Worm (Caenorhabditis elegans) whole organism, young adult: ENCODE data around the gene ZK892.6.
A peak's percentile ranks its signal among the peaks of the same experiment; 100 is the strongest.

Source experiments
- B0035.1 ChIP-seq: sonication (generic microtip); optimal IDR thresholded peaks from 2 replicates; lab custom pipeline; 2016; ENCODE audit warnings: missing genetic modification characterization, mild to moderate bottlenecking, missing compliant biosample characterization, missing genotype, missing genetic modification reagents
- B0336.3 ChIP-seq: fragments of 200-800 bp; sonication (Bioruptor generic); IDR thresholded peaks from 2 replicates; pipeline ENCODE4 v1.3.6; 2022; ENCODE audit warnings: missing genetic modification characterization, missing compliant biosample characterization
- C06A6.2 ChIP-seq: fragments of 200-800 bp; sonication (Bioruptor generic); conservative IDR thresholded peaks from 2 replicates; pipeline ENCODE4 v1.3.6; 2022; ENCODE audit warnings: missing genetic modification characterization, missing compliant biosample characterization
- C17E4.6 ChIP-seq: fragments of 200-800 bp; sonication (Bioruptor generic); IDR thresholded peaks from 2 replicates; pipeline ENCODE4 v1.3.6; 2022; ENCODE audit warnings: missing genetic modification reagents, missing genetic modification characterization, missing compliant biosample characterization
- F10E7.11 ChIP-seq: sonication (generic microtip); optimal IDR thresholded peaks from 2 replicates; lab custom pipeline; 2017; ENCODE audit warnings: mild to moderate bottlenecking, missing genetic modification characterization, moderate library complexity, missing compliant biosample characterization
- F33H1.4 ChIP-seq: fragments of 200-800 bp; sonication (Bioruptor generic); IDR thresholded peaks from 2 replicates; pipeline ENCODE4 v1.3.6; 2022; ENCODE audit warnings: missing genetic modification reagents, missing genetic modification characterization, missing compliant biosample characterization
- F49E8.2 ChIP-seq: sonication (generic microtip); optimal IDR thresholded peaks from 3 replicates; lab custom pipeline; 2017; ENCODE audit warnings: missing genetic modification characterization, mild to moderate bottlenecking, missing compliant biosample characterization, antibody characterized with exemption, moderate library complexity; ENCODE audit not compliant: insufficient read depth
- F52B5.7 ChIP-seq: sonication (generic microtip); optimal IDR thresholded peaks from 2 replicates; lab custom pipeline; 2016; ENCODE audit warnings: mild to moderate bottlenecking, missing genetic modification characterization, missing compliant biosample characterization
- F55B11.4 ChIP-seq: sonication (generic microtip); optimal IDR thresholded peaks from 2 replicates; lab custom pipeline; 2016; ENCODE audit warnings: missing compliant biosample characterization, missing genetic modification characterization, borderline replicate concordance; ENCODE audit not compliant: insufficient read depth
- K12H6.12 ChIP-seq: fragments of 200-800 bp; sonication (Bioruptor generic); optimal IDR thresholded peaks from 2 replicates; lab custom pipeline; 2018; ENCODE audit warnings: mild to moderate bottlenecking, missing genetic modification characterization, missing compliant biosample characterization
- T26A5.8 ChIP-seq: sonication (generic microtip); optimal IDR thresholded peaks from 2 replicates; lab custom pipeline; 2016; ENCODE audit warnings: missing genetic modification characterization, missing compliant biosample characterization
- Y56A3A.18 ChIP-seq: fragments of 200-800 bp; sonication (Bioruptor generic); IDR thresholded peaks from 2 replicates; pipeline ENCODE4 v1.3.6; 2022; ENCODE audit warnings: missing genetic modification reagents, missing genetic modification characterization, missing compliant biosample characterization
- bed-1 ChIP-seq: fragments of 200-800 bp; sonication (Bioruptor generic); IDR thresholded peaks from 2 replicates; pipeline ENCODE4 v1.3.6; 2022; ENCODE audit warnings: missing genetic modification reagents, missing genetic modification characterization, missing compliant biosample characterization
- bed-2 ChIP-seq: fragments of 200-800 bp; sonication (Bioruptor generic); IDR thresholded peaks from 2 replicates; pipeline ENCODE4 v1.3.6; 2022; ENCODE audit warnings: missing genetic modification reagents, missing genetic modification characterization, missing compliant biosample characterization
- cebp-1 ChIP-seq, 2 experiments: fragments of 200-800 bp in 1 of 2; sonication (Bioruptor generic) in 1 of 2; sonication (generic microtip) in 1 of 2; IDR thresholded peaks in 1 of 2; optimal IDR thresholded peaks in 1 of 2; 2 replicates each; pipeline versions ENCODE4 v1.3.6 to Lab custom; 2017 to 2022; ENCODE audit warnings: missing compliant biosample characterization in 2 of 2, missing genetic modification characterization in 2 of 2, mild to moderate bottlenecking in 1 of 2, missing genetic modification reagents in 1 of 2, moderate library complexity in 1 of 2
- ceh-58 ChIP-seq: fragments of 200-800 bp; sonication (Bioruptor generic); IDR thresholded peaks from 2 replicates; pipeline ENCODE4 v1.3.6; 2022; ENCODE audit warnings: missing genetic modification characterization, missing compliant biosample characterization
- ceh-91 ChIP-seq: fragments of 200-800 bp; sonication (Bioruptor generic); IDR thresholded peaks from 2 replicates; pipeline ENCODE4 v1.3.6; 2022; ENCODE audit warnings: missing genetic modification reagents, missing genetic modification characterization, missing compliant biosample characterization
- chd-7 ChIP-seq: sonication (generic microtip); optimal IDR thresholded peaks from 2 replicates; lab custom pipeline; 2016; ENCODE audit warnings: mild to moderate bottlenecking, missing genetic modification characterization, moderate library complexity, missing compliant biosample characterization
- die-1 ChIP-seq: sonication (generic microtip); optimal IDR thresholded peaks from 2 replicates; lab custom pipeline; 2016; ENCODE audit warnings: missing genotype, mild to moderate bottlenecking, missing genetic modification characterization, missing compliant biosample characterization
- dox-1 ChIP-seq: fragments of 200-800 bp; sonication (Bioruptor generic); IDR thresholded peaks from 2 replicates; pipeline ENCODE4 v1.3.6; 2022; ENCODE audit warnings: missing genetic modification reagents, missing genetic modification characterization, missing compliant biosample characterization
- dpff-1 ChIP-seq: sonication (generic microtip); optimal IDR thresholded peaks from 2 replicates; lab custom pipeline; 2017; ENCODE audit warnings: mild to moderate bottlenecking, missing genetic modification characterization, missing compliant biosample characterization
- efl-1 ChIP-seq: fragments of 150-350 bp; optimal IDR thresholded peaks from 2 replicates; lab custom pipeline; 2014; ENCODE audit warnings: missing biosample characterization, missing genetic modification reagents, missing genetic modification characterization
- egl-44 ChIP-seq: fragments of 200-800 bp; sonication (Bioruptor generic); IDR thresholded peaks from 2 replicates; pipeline ENCODE4 v1.3.6; 2022; ENCODE audit warnings: missing genetic modification reagents, missing genetic modification characterization, missing compliant biosample characterization
- egrh-3 ChIP-seq: fragments of 200-800 bp; sonication (Bioruptor generic); IDR thresholded peaks from 2 replicates; pipeline ENCODE4 v1.3.6; 2022; ENCODE audit warnings: missing genetic modification reagents, missing genetic modification characterization, missing compliant biosample characterization
- ekl-4 ChIP-seq: fragments of 200-800 bp; sonication (Bioruptor generic); IDR thresholded peaks from 2 replicates; pipeline ENCODE4 v1.3.6; 2022; ENCODE audit warnings: missing genetic modification reagents, missing genetic modification characterization, missing compliant biosample characterization
- gei-17 ChIP-seq: fragments of 200-800 bp; sonication (Bioruptor generic); optimal IDR thresholded peaks from 2 replicates; lab custom pipeline; 2018; ENCODE audit warnings: mild to moderate bottlenecking, missing genetic modification characterization, missing compliant biosample characterization
- hlh-12 ChIP-seq: sonication (generic microtip); optimal IDR thresholded peaks from 2 replicates; lab custom pipeline; 2016; ENCODE audit warnings: missing genetic modification characterization, missing compliant biosample characterization
- hlh-26 ChIP-seq: fragments of 200-800 bp; sonication (Bioruptor generic); conservative IDR thresholded peaks from 2 replicates; pipeline ENCODE4 v1.3.6; 2022; ENCODE audit warnings: missing genetic modification reagents, missing genetic modification characterization, missing compliant biosample characterization
- hmg-1.2 ChIP-seq: fragments of 200-800 bp; sonication (Bioruptor generic); IDR thresholded peaks from 2 replicates; pipeline ENCODE4 v1.3.6; 2022; ENCODE audit warnings: missing genetic modification reagents, missing genetic modification characterization, missing compliant biosample characterization
- hmg-20 ChIP-seq: fragments of 200-800 bp; sonication (Bioruptor generic); IDR thresholded peaks from 2 replicates; pipeline ENCODE4 v1.3.6; 2022; ENCODE audit warnings: missing genetic modification reagents, missing genetic modification characterization, missing compliant biosample characterization
- let-607 ChIP-seq, 2 experiments: fragments of 200-800 bp in 1 of 2; sonication (Bioruptor generic) in 1 of 2; sonication (generic microtip) in 1 of 2; optimal IDR thresholded peaks; 2 replicates each; lab custom pipeline; 2016 to 2018; ENCODE audit warnings: mild to moderate bottlenecking in 2 of 2, missing compliant biosample characterization in 2 of 2, missing genetic modification characterization in 2 of 2, moderate library complexity in 2 of 2, missing genotype in 1 of 2
- lin-26 ChIP-seq: fragments of 200-800 bp; sonication (Bioruptor generic); IDR thresholded peaks from 2 replicates; pipeline ENCODE4 v1.3.6; 2022; ENCODE audit warnings: missing genetic modification reagents, missing genetic modification characterization, missing compliant biosample characterization
- lin-40 ChIP-seq: sonication (generic microtip); optimal IDR thresholded peaks from 2 replicates; lab custom pipeline; 2016; ENCODE audit warnings: missing genetic modification characterization, mild to moderate bottlenecking, missing compliant biosample characterization, missing genotype, missing genetic modification reagents
- lsl-1 ChIP-seq: fragments of 200-800 bp; sonication (Bioruptor generic); optimal IDR thresholded peaks from 2 replicates; lab custom pipeline; 2018; ENCODE audit warnings: mild to moderate bottlenecking, missing genetic modification characterization, moderate library complexity, missing compliant biosample characterization
- madf-3 ChIP-seq: fragments of 200-800 bp; sonication (Bioruptor generic); IDR thresholded peaks from 2 replicates; pipeline ENCODE4 v1.3.6; 2022; ENCODE audit warnings: missing genetic modification reagents, missing genetic modification characterization, missing compliant biosample characterization
- madf-6 ChIP-seq: fragments of 200-800 bp; sonication (Bioruptor generic); IDR thresholded peaks from 2 replicates; pipeline ENCODE4 v1.3.6; 2022; ENCODE audit warnings: missing genetic modification reagents, missing genetic modification characterization, missing compliant biosample characterization
- madf-8 ChIP-seq: fragments of 200-800 bp; sonication (Bioruptor generic); conservative IDR thresholded peaks from 2 replicates; pipeline ENCODE4 v1.3.6; 2022; ENCODE audit warnings: missing genetic modification reagents, missing genetic modification characterization, missing compliant biosample characterization
- mcd-1 ChIP-seq: fragments of 200-800 bp; sonication (Bioruptor generic); IDR thresholded peaks from 2 replicates; pipeline ENCODE4 v1.3.6; 2022; ENCODE audit warnings: missing genetic modification reagents, missing genetic modification characterization, missing compliant biosample characterization
- mes-4 ChIP-seq: sonication (generic microtip); optimal IDR thresholded peaks from 2 replicates; lab custom pipeline; 2016; ENCODE audit warnings: missing genotype, missing genetic modification characterization, missing compliant biosample characterization
- nfyb-1 ChIP-seq: fragments of 200-800 bp; sonication (Bioruptor generic); IDR thresholded peaks from 2 replicates; pipeline ENCODE4 v1.3.6; 2022; ENCODE audit warnings: missing genetic modification reagents, missing genetic modification characterization, missing compliant biosample characterization
- nhr-120 ChIP-seq: fragments of 200-800 bp; sonication (Bioruptor generic); IDR thresholded peaks from 2 replicates; pipeline ENCODE4 v1.3.6; 2022; ENCODE audit warnings: missing genetic modification characterization, missing compliant biosample characterization
- nhr-90 ChIP-seq: sonication (generic microtip); optimal IDR thresholded peaks from 2 replicates; lab custom pipeline; 2016; ENCODE audit warnings: missing genotype, mild to moderate bottlenecking, missing genetic modification characterization, missing compliant biosample characterization
- snpc-1.1 ChIP-seq: sonication (generic microtip); optimal IDR thresholded peaks from 2 replicates; lab custom pipeline; 2017; ENCODE audit warnings: missing genetic modification characterization, mild to moderate bottlenecking, missing compliant biosample characterization, antibody characterized with exemption, moderate library complexity, missing genotype, missing genetic modification reagents; ENCODE audit not compliant: insufficient read depth
- snpc-3.4 ChIP-seq: sonication (generic microtip); optimal IDR thresholded peaks from 2 replicates; lab custom pipeline; 2017; ENCODE audit warnings: missing genetic modification characterization, mild to moderate bottlenecking, missing compliant biosample characterization, antibody characterized with exemption, moderate library complexity, missing genotype, missing genetic modification reagents
- unc-62 ChIP-seq: fragments of 150-350 bp; optimal IDR thresholded peaks from 2 replicates; lab custom pipeline; 2014; ENCODE audit warnings: missing biosample characterization, missing genetic modification reagents, missing genetic modification characterization
- ztf-3 ChIP-seq: fragments of 200-800 bp; sonication (Bioruptor generic); optimal IDR thresholded peaks from 2 replicates; lab custom pipeline; 2018; ENCODE audit warnings: mild to moderate bottlenecking, missing genetic modification characterization, missing compliant biosample characterization

Gene ZK892.6

ce11 chrII:10016013-10016412 lies 36.1 kb upstream of the ZK892.6 start, which contains the start of gene lec-2 (continued):
- TF ChIP-seq F10E7.11 (tag; lab: Kevin White, UChicago) (no peak), F49E8.2 (tag; lab: Kevin White, UChicago) (no peak), die-1 (tag; lab: Kevin White, UChicago) (peak; percentile 12), lin-40 (tag; lab: Kevin White, UChicago) (peak; percentile 63), nhr-120 (no peak), madf-6 (GFP tag; lab: Robert Waterston, UW) (no peak), bed-1 (GFP tag; lab: Robert Waterston, UW) (no peak), gei-17 (no peak), hmg-1.2 (peak; percentile 42; the same call in 1 of the 2 replicates), ceh-58 (no peak), egrh-3 (GFP tag; lab: Robert Waterston, UW) (peak; percentile 13; the same call in 1 of the 2 replicates), mcd-1 (GFP tag; lab: Robert Waterston, UW) (peak; percentile 36; the same call in 1 of the 2 replicates), hmg-20 (GFP tag; lab: Robert Waterston, UW) (no peak), hlh-12 (tag; lab: Kevin White, UChicago) (no peak), egl-44 (GFP tag; lab: Robert Waterston, UW) (no peak), nfyb-1 (GFP tag; lab: Robert Waterston, UW) (0 out of 2 replicates have a peak, but pooled peaks have one; percentile 65), C06A6.2 (no peak), mes-4 (tag; lab: Kevin White, UChicago) (no peak), hlh-26 (GFP tag; lab: Robert Waterston, UW) (no peak), let-607 (tag; optimal IDR thresholded peaks at IDR 0.05; lab: Kevin White, UChicago) (no peak), B0035.1 (tag; lab: Kevin White, UChicago) (no peak), cebp-1 (GFP tag; IDR thresholded peaks at IDR 0.05; lab: Robert Waterston, UW) (no peak), cebp-1 (tag; optimal IDR thresholded peaks at IDR 0.05; lab: Kevin White, UChicago) (peak; percentile 33), chd-7 (tag; lab: Kevin White, UChicago) (peak; percentile 58), unc-62 (GFP tag; lab: Kevin White, UChicago) (no peak), ekl-4 (GFP tag; lab: Robert Waterston, UW) (no peak), lin-26 (GFP tag; lab: Robert Waterston, UW) (peak; percentile 63), snpc-3.4 (tag; lab: Kevin White, UChicago) (no peak), F33H1.4 (GFP tag; lab: Robert Waterston, UW) (no peak), ztf-3 (GFP tag; lab: Kevin White, UChicago) (peak; percentile 0), lsl-1 (GFP tag; lab: Kevin White, UChicago) (no peak), B0336.3 (GFP tag; lab: Robert Waterston, UW) (peak; percentile 46; the same call in 1 of the 2 replicates), dox-1 (peak; percentile 25; the same call in 1 of the 2 replicates), nhr-90 (tag; lab: Kevin White, UChicago) (no peak)

ce11 chrII:10014384-10014783 lies 34.5 kb upstream of the ZK892.6 start:
- TF ChIP-seq madf-8 (GFP tag; lab: Robert Waterston, UW), result no peak
- no peak for TF ChIP-seq snpc-1.1
- no peak for TF ChIP-seq F52B5.7 (tag; lab: Kevin White, UChicago)
- TF ChIP-seq C17E4.6 (GFP tag; lab: Robert Waterston, UW), result no peak
- TF ChIP-seq madf-3 (GFP tag; lab: Robert Waterston, UW), result no peak
- no peak for TF ChIP-seq efl-1 (GFP tag; lab: Kevin White, UChicago)
- TF ChIP-seq bed-2 (GFP tag; lab: Robert Waterston, UW), result no peak
- TF ChIP-seq Y56A3A.18 (GFP tag; lab: Robert Waterston, UW), result no peak
- TF ChIP-seq K12H6.12, result no peak
- no peak for TF ChIP-seq dpff-1 (tag; lab: Kevin White, UChicago)
- no peak for TF ChIP-seq hlh-12 (tag; lab: Kevin White, UChicago)
- TF ChIP-seq ceh-91 (GFP tag; lab: Robert Waterston, UW), result no peak
- no peak for TF ChIP-seq bed-1 (GFP tag; lab: Robert Waterston, UW)
- TF ChIP-seq mcd-1 (GFP tag; lab: Robert Waterston, UW), result no peak
- TF ChIP-seq T26A5.8 (tag; lab: Kevin White, UChicago), result no peak
- TF ChIP-seq F55B11.4, result no peak
- TF ChIP-seq, all 124 proteins: peak for 0
